Worm (Caenorhabditis elegans) whole organism, midembryonic: ENCODE measurements around the gene rsr-2.

Experiments
- T22C8.4 ChIP-seq: fragments of 200-800 bp; sonication (Bioruptor generic); IDR thresholded peaks from 2 replicates; pipeline ENCODE4 v1.3.6; 2022; ENCODE audit warnings: missing genetic modification characterization, missing compliant biosample characterization
- cog-1 ChIP-seq: sonication (generic microtip); optimal IDR thresholded peaks from 2 replicates; lab custom pipeline; 2016; ENCODE audit warnings: missing genetic modification characterization, missing compliant biosample characterization
- klf-2 ChIP-seq: fragments of 200-800 bp; sonication (Bioruptor generic); conservative IDR thresholded peaks from 2 replicates; pipeline ENCODE4 v1.3.6; 2022; ENCODE audit warnings: missing genetic modification reagents, missing genetic modification characterization, missing compliant biosample characterization
- ztf-29 ChIP-seq: fragments of 200-800 bp; sonication (Bioruptor generic); IDR thresholded peaks from 2 replicates; pipeline ENCODE4 v1.3.6; 2022; ENCODE audit warnings: missing genetic modification reagents, missing genetic modification characterization, missing compliant biosample characterization

DNA sequence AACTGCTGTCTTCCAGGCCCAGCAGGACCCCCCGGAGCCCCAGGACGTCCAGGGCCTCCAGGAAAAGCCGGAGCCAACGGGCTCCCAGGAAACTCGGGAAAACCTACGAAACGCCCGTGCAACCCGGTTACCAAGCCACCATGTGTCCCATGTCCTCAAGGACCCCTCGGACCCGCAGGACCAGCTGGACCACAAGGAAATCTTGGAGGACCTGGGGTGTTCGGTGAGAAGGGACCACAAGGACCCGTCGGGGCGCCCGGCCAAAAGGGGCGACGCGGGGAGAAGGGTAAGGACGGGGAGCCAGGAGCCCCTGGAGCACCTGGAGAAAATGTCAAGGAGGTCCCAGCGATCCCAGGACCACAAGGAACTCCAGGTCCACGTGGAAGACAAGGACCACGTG, 49.8 kb upstream of the rsr-2 start:
- TF ChIP-seq ztf-29 (no peak), klf-2 (GFP tag; lab: Robert Waterston, UW) (no peak), T22C8.4 (GFP tag; lab: Robert Waterston, UW) (no peak), cog-1 (tag; lab: Kevin White, UChicago) (no peak)
